Worm (Caenorhabditis elegans): ENCODE results near the gene F23A7.4.
"Not testable (repeated sequence)": the region's sequence is repeated elsewhere in the genome, so short reads cannot be mapped to it uniquely, and the experiment has no call there.

Gene F23A7.4

DNA sequence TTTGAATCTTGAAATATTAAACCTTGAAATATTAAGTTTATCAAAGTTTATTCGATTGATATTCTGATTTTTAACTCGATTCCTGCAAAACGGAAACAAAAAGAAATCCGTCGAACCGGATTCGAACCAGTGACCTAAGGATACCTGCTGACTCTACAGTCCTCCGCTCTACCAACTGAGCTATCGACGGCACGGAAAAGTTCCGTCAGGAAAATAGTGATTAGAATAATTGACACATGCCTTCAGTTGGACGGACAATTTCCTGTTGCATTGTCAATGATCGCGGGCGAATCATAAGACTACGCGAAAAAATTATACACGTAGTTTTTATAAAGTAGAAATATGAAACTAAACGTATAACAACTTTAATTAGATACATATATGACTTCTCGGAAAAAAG, 3.3 kb upstream of the F23A7.4 start:
- TF ChIP-seq W03F9.2 (tag; optimal IDR thresholded peaks at IDR 0.05) = no peak
- no peak for TF ChIP-seq him-1 (tag; optimal IDR thresholded peaks at IDR 0.05)
- no peak for TF ChIP-seq dao-5 (tag; optimal IDR thresholded peaks at IDR 0.05)

ce11 chrX:16209660-16210059, 2.7 kb upstream of the F23A7.4 start:
- TF ChIP-seq him-1 (tag; optimal IDR thresholded peaks at IDR 0.05) = peak; percentile 71
- TF ChIP-seq W03F9.2 (tag; optimal IDR thresholded peaks at IDR 0.05) = peak; percentile 42
- TF ChIP-seq dao-5 (tag; optimal IDR thresholded peaks at IDR 0.05) = peak; percentile 81

ce11 chrX:16210518-16210917, 1.9 kb upstream of the F23A7.4 start, which contains the start of gene R11.4:
Gene R11.4, minus strand, starts transcription at chrX:16210618.
- TF ChIP-seq him-1 (tag; optimal IDR thresholded peaks at IDR 0.05) (no peak), dao-5 (tag; optimal IDR thresholded peaks at IDR 0.05) (no peak), W03F9.2 (tag; optimal IDR thresholded peaks at IDR 0.05) (no peak)

- TF ChIP-seq dao-5, W03F9.2, him-1 (tag; optimal IDR thresholded peaks at IDR 0.05): not testable (repeated sequence)
These were observed 667 bp downstream of the F23A7.4 start, which contains the start of gene F23A7.8 for ce11 chrX:16213073-16213472. Gene F23A7.8, plus strand, starts transcription at chrX:16213373.

DNA sequence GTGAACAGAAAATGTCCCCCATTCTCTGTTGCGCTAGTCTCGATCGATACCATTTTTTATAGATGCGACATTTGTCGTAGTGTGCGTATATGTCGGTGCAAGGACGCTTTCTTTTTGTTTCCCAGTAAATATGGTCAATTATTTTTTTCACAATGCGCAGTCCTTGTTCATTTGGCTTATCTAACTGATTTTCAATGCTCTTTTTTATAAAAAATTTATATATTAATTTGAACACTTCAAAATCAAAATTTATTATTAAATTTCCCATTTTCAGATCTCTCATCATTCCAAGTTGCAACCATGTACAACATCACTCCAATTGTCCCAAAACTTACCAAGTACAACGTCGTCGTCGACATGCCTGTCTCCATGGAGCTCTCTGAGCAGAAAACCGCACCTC, 4.7 kb downstream of the F23A7.4 start, which contains the start of gene F23A7.1:
TSS of gene F23A7.1 (plus strand) at position 301 of the 400 bp plus-strand sequence.
- TF ChIP-seq him-1 (tag; optimal IDR thresholded peaks at IDR 0.05) = no peak
- TF ChIP-seq dao-5 (tag; optimal IDR thresholded peaks at IDR 0.05) = no peak
- TF ChIP-seq W03F9.2 (tag; optimal IDR thresholded peaks at IDR 0.05) = no peak

DNA sequence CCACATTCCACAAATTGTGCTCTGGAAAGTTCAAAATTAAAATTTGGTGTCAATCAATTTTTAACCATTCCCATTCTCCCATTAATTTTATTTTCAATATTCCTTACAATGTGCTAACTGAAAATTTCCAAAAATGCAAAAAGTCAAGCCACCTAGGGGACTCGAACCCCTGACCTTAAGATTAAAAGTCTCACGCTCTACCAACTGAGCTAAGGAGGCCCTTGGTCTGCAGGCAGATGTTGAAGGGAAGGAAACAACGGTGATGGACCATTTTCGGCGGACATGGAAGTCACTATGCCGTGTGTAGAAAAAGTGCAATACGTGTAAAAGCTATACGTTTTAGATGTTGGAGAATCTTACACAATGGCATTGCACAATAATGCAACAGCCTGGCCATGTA, 5.3 kb downstream of the F23A7.4 start:
- TF ChIP-seq dao-5 (tag; optimal IDR thresholded peaks at IDR 0.05) (no peak), W03F9.2 (tag; optimal IDR thresholded peaks at IDR 0.05) (no peak), him-1 (tag; optimal IDR thresholded peaks at IDR 0.05) (no peak)

- TF ChIP-seq W03F9.2 (tag; optimal IDR thresholded peaks at IDR 0.05) = no peak
- TF ChIP-seq him-1 (tag; optimal IDR thresholded peaks at IDR 0.05) = no peak
- no peak for TF ChIP-seq dao-5 (tag; optimal IDR thresholded peaks at IDR 0.05)
These were observed 5.9 kb downstream of the F23A7.4 start for ce11 chrX:16218306-16218705.

DNA sequence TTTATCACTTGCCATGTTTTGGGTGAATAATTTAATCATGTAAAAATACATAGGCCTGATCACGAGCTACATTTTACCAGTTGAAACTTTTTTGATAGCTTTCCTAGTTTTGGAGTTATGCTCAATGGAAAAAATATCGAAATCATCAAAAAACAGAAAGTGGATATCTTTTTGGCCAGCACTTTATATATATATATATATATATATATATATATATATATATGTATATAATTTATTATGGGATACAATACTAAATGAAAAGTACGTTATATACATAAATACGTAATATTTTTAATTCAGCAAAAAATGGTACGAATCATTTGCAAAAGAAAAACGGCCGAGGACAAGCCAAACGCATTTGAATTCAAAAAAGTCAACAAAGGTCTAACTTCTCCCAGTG, 7.3 kb downstream of the F23A7.4 start, which contains the start of gene F23A7.3:
TSS of gene F23A7.3 (plus strand) at position 301 of the 400 bp plus-strand sequence.
- not testable (repeated sequence) for TF ChIP-seq him-1, dao-5, W03F9.2 (tag; optimal IDR thresholded peaks at IDR 0.05)

DNA sequence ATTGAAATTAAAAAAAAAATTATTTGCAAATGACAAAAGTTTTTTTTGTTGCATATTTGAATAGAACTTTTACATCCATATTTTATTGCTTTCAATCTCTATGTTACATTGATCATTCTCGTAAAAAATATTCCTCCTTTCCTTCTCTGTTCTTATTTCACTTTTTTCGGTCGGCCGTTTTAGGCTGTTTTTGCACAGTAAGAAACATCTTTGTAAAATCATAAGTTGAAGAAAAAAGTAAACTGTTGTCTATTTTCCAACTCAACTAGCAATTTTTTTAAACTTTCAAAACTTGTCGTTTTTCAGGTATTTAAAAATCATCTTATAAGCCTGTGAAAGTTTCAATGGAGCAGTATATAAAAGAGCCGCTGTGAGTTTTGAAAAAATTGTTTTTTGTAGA, 16.2 kb downstream of the F23A7.4 start, which contains the start of gene F23A7.5:
TSS of gene F23A7.5 (plus strand) at position 301 of the 400 bp plus-strand sequence.
- no peak for TF ChIP-seq W03F9.2 (tag; optimal IDR thresholded peaks at IDR 0.05)
- no peak for TF ChIP-seq him-1 (tag; optimal IDR thresholded peaks at IDR 0.05)
- TF ChIP-seq dao-5 (tag; optimal IDR thresholded peaks at IDR 0.05) = no peak

- no peak for TF ChIP-seq dao-5 (tag; optimal IDR thresholded peaks at IDR 0.05)
- TF ChIP-seq W03F9.2 (tag; optimal IDR thresholded peaks at IDR 0.05) = no peak
- no peak for TF ChIP-seq him-1 (tag; optimal IDR thresholded peaks at IDR 0.05)
These were observed 28.2 kb downstream of the F23A7.4 start for ce11 chrX:16240626-16241025.

DNA sequence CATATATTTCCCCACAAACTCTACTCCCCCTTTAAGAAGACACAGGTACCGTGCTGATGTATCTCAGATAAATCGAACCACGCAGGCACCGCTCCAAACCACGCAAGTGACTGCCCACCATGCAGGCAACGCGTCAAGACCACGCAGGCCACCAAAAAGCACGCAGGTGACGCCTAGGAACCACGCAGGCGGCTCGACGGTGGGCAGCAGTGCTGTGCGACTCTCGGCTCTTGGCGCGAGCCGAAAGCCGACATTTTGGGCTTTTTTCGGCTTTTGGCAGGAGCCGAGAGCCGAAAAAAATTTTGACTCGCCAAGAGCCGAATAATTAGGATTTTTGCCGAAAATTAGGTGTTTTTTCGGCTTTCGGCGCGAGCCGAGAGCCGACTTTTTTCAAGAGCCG, 30.7 kb downstream of the F23A7.4 start:
- TF ChIP-seq dao-5 (tag; optimal IDR thresholded peaks at IDR 0.05) (no peak), W03F9.2 (tag; optimal IDR thresholded peaks at IDR 0.05) (no peak), him-1 (tag; optimal IDR thresholded peaks at IDR 0.05) (no peak)

DNA sequence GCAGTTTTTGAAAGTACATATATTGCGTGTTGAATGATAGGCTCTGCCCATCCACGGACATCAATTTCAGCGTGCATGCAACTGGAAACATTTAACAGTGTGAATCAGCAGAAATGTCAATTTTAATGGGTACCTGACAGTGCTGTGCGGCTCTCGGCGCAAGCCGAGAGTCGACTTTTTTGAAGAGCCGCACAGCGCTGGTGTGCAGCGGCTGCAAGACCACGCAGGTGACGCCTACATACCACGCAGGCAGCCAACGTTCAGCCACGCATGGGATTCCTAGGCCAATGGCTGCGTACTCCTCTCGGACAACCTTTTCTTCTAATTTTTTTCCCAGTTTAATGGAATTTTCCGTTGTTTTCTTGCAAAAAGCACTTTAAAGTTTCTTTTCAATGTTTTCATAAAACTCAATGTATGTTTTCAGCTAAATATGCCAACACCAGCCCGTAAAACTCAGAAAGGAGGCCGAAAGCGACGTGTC, 32.4 kb downstream of the F23A7.4 start, which contains the start of gene W10G6.1:
TSS of gene W10G6.1 (plus strand) at position 431 of the 481 bp plus-strand sequence.
- TF ChIP-seq dao-5 (tag; optimal IDR thresholded peaks at IDR 0.05) = no peak
- TF ChIP-seq W03F9.2 (tag; optimal IDR thresholded peaks at IDR 0.05) = no peak

DNA sequence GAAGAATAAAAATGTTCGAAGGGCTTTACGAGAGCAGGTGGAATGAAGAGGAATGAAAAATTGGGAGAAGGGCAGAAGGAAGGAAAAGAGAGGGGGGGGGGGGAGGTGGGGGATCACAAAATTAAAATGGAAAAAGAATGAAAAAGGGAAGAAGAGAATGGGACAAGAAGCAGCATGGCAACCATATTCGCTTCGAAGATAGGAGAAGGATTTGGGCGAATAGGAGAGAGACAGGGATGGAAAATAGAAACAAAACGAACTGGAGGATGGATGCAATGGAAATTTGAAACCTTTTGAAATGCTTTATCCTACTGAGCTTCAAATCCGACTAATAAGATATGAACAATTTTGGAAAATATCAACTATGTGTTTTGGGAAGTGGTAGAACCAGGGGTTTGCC, 38.3 kb downstream of the F23A7.4 start, which contains the start of gene W10G6.6:
TSS of gene W10G6.6 (minus strand) at position 101 of the 400 bp plus-strand sequence.
- no peak for TF ChIP-seq W03F9.2 (tag; optimal IDR thresholded peaks at IDR 0.05)

ce11 chrX:16258503-16258902, 46.1 kb downstream of the F23A7.4 start:
- TF ChIP-seq dao-5 (tag; optimal IDR thresholded peaks at IDR 0.05) = no peak
- TF ChIP-seq W03F9.2 (tag; optimal IDR thresholded peaks at IDR 0.05) = no peak
- TF ChIP-seq him-1 (tag; optimal IDR thresholded peaks at IDR 0.05) = no peak

ce11 chrX:16260077-16260476, 47.7 kb downstream of the F23A7.4 start:
- no peak for TF ChIP-seq W03F9.2 (tag; optimal IDR thresholded peaks at IDR 0.05)
- TF ChIP-seq him-1 (tag; optimal IDR thresholded peaks at IDR 0.05) = no peak
- no peak for TF ChIP-seq dao-5 (tag; optimal IDR thresholded peaks at IDR 0.05)

All from whole organism, L4/young adult.